Worm (Caenorhabditis elegans) whole organism, early embryonic: ENCODE data around the gene F11E6.10.

Experiments used
- B0310.2 ChIP-seq: sonication (generic microtip); optimal IDR thresholded peaks from 2 replicates; lab custom pipeline; 2016; ENCODE audit warnings: mild to moderate bottlenecking, missing genetic modification characterization, missing compliant biosample characterization
- F13C5.2 ChIP-seq: sonication (generic microtip); optimal IDR thresholded peaks from 2 replicates; lab custom pipeline; 2017; ENCODE audit warnings: mild to moderate bottlenecking, missing genetic modification characterization, inconsistent platforms, missing compliant biosample characterization
- aly-1 ChIP-seq: sonication (generic microtip); optimal IDR thresholded peaks from 2 replicates; lab custom pipeline; 2016; ENCODE audit warnings: missing genetic modification characterization, missing compliant biosample characterization
- ama-1 ChIP-seq: fragments of 150-350 bp; optimal IDR thresholded peaks from 2 replicates; lab custom pipeline; 2014
- ceh-13 ChIP-seq: fragments of 200-800 bp; sonication (Bioruptor generic); optimal IDR thresholded peaks from 2 replicates; lab custom pipeline; 2018; ENCODE audit warnings: mild to moderate bottlenecking, missing genetic modification characterization, missing compliant biosample characterization
- ets-7 ChIP-seq: sonication (generic microtip); optimal IDR thresholded peaks from 2 replicates; lab custom pipeline; 2016; ENCODE audit warnings: missing genotype, missing genetic modification characterization, missing compliant biosample characterization
- flt-1 ChIP-seq: fragments of 200-800 bp; sonication (Bioruptor generic); IDR thresholded peaks from 2 replicates; pipeline ENCODE4 v1.3.6; 2022; ENCODE audit warnings: missing genetic modification characterization, missing compliant biosample characterization
- hnd-1 ChIP-seq: sonication (generic microtip); optimal IDR thresholded peaks from 2 replicates; lab custom pipeline; 2016; ENCODE audit warnings: missing genetic modification characterization, missing compliant biosample characterization
- pes-1 ChIP-seq: fragments of 200-800 bp; sonication (Bioruptor generic); IDR thresholded peaks from 2 replicates; pipeline ENCODE4 v1.3.6; 2022; ENCODE audit warnings: missing genetic modification reagents, missing genetic modification characterization, missing compliant biosample characterization
- scrt-1 ChIP-seq: fragments of 200-800 bp; sonication (Bioruptor generic); IDR thresholded peaks from 2 replicates; pipeline ENCODE4 v1.3.6; 2022; ENCODE audit warnings: missing genetic modification characterization, missing compliant biosample characterization
- sea-1 ChIP-seq: fragments of 200-800 bp; sonication (Bioruptor generic); conservative IDR thresholded peaks from 2 replicates; pipeline ENCODE4 v1.3.6; 2022; ENCODE audit warnings: missing genetic modification characterization, missing compliant biosample characterization
- tra-4 ChIP-seq: sonication (generic microtip); optimal IDR thresholded peaks from 2 replicates; lab custom pipeline; 2017; ENCODE audit warnings: missing genetic modification characterization, missing compliant biosample characterization

DNA sequence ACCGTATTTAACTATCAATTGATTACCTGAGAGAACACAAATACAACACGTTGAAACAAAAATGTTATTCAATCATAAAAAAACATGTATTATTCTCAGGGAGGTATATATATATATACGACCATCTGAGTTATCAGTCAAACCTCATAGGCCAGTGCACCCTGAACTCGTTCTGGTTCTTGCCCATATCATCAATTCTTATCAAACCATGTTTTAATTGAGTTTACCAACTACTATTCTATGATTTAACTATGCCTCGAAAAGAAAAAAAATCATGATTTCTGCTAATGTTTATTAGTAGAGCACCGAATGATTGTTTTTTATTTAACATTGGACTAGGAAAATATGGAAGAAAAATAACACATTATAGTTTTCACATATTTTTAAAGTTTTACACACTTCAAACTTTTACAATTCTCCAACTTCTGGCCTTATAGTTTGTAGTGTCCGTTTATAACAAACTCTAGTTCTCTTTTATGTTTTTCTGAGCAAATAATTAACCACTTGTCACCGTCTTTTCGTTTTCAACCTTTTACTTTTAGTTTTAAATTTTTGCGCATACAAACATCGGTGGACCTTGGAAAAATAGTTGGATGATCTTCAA lies 30.6 kb downstream of the F11E6.10 start:
- TF ChIP-seq sea-1 (no peak), ets-7 (tag; lab: Kevin White, UChicago) (no peak), hnd-1 (no peak), ama-1 (lab: Kevin White, UChicago) (no peak), F13C5.2 (tag; lab: Kevin White, UChicago) (no peak), flt-1 (GFP tag; lab: Robert Waterston, UW) (no peak), B0310.2 (no peak), aly-1 (tag; lab: Kevin White, UChicago) (no peak), scrt-1 (GFP tag; lab: Robert Waterston, UW) (no peak), ceh-13 (GFP tag; lab: Kevin White, UChicago) (no peak), pes-1 (GFP tag; lab: Robert Waterston, UW) (no peak), tra-4 (tag; lab: Kevin White, UChicago) (no peak)
